Fruit fly (Drosophila melanogaster): ENCODE results near the gene CG31789.
A peak's percentile ranks its signal among the peaks of the same experiment; 100 is the strongest.

CG31789 gene

DNA sequence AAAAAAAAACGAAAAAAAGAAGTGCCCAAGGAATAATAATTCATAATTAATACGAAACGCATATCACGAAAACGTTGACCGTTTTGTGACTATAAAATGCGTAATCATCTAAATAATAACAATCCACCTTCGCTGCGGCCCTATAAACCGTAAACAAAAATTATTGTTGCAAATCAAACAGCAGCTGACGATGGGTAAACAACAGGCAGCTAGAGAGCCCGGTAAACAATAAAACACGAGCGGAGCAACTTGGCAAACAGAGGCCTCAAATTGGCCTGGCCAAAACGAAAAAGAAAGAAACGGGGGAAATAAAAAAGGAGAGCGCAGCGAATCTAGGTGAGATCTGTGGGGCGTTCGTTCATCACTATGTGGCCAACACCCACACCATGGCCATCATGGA, 38.2 kb upstream of the CG31789 start (continued):
- TF ChIP-seq CG8359 (GFP tag; optimal IDR thresholded peaks at IDR 0.05; ENCODE audit: borderline replicate concordance) (no peak), wek (GFP tag; optimal IDR thresholded peaks at IDR 0.05) (peak; percentile 51), CG11504 (tag; optimal IDR thresholded peaks at IDR 0.05) (peak; percentile 5), nerfin-2 (GFP tag; IDR thresholded peaks at IDR 0.05; ENCODE audit: partially characterized antibody) (no peak), CG4617 (GFP tag; optimal IDR thresholded peaks at IDR 0.05; ENCODE audit: borderline replicate concordance) (no peak), CG12236 (GFP tag; optimal IDR thresholded peaks at IDR 0.05) (peak; percentile 28), phol (tag; optimal IDR thresholded peaks at IDR 0.05) (no peak), pb (GFP tag; optimal IDR thresholded peaks at IDR 0.05) (no peak), aop (GFP tag; IDR thresholded peaks at IDR 0.05) (no peak), bcd (GFP tag; optimal IDR thresholded peaks at IDR 0.05) (peak; percentile 11), pzg (GFP tag; optimal IDR thresholded peaks at IDR 0.05) (no peak), kah (GFP tag; optimal IDR thresholded peaks at IDR 0.05) (no peak), Eip74EF (GFP tag; optimal IDR thresholded peaks at IDR 0.05) (no peak), Dbx (GFP tag; IDR thresholded peaks at IDR 0.05) (peak; percentile 61; the same call in 2 of the 3 replicates), caup (GFP tag; optimal IDR thresholded peaks at IDR 0.05; ENCODE audit: severe bottlenecking) (peak; percentile 69), repo (GFP tag; optimal IDR thresholded peaks at IDR 0.05) (no peak), klu (GFP tag; IDR thresholded peaks at IDR 0.05) (no peak), CG2199 (GFP tag; IDR thresholded peaks at IDR 0.05) (no peak), Hr78 (GFP tag; optimal IDR thresholded peaks at IDR 0.05) (no peak), CG31388 (GFP tag; optimal IDR thresholded peaks at IDR 0.05) (no peak), Spps (tag; optimal IDR thresholded peaks at IDR 0.05) (no peak), CG10321 (GFP tag; IDR thresholded peaks at IDR 0.05) (no peak), CG8924 (tag; optimal IDR thresholded peaks at IDR 0.05) (no peak), Blimp-1 (GFP tag; optimal IDR thresholded peaks at IDR 0.05) (no peak), CG31441 (GFP tag; IDR thresholded peaks at IDR 0.05) (no peak), trh (GFP tag; optimal IDR thresholded peaks at IDR 0.05) (peak; percentile 23), NC2α (GFP tag; optimal IDR thresholded peaks at IDR 0.05) (no peak), B-H2 (GFP tag; optimal IDR thresholded peaks at IDR 0.05) (peak; percentile 48), corto (GFP tag; optimal IDR thresholded peaks at IDR 0.05) (no peak)

dm6 chr2L:18568715-18569114, 37.0 kb upstream of the CG31789 start:
- TF ChIP-seq dati (GFP tag; IDR thresholded peaks at IDR 0.05): no peak
- no peak for TF ChIP-seq CG8924 (tag; optimal IDR thresholded peaks at IDR 0.05)
- no peak for TF ChIP-seq shn (GFP tag; optimal IDR thresholded peaks at IDR 0.05)
- peak; percentile 51 for TF ChIP-seq sd (tag; optimal IDR thresholded peaks at IDR 0.05)
- TF ChIP-seq mirr (GFP tag; optimal IDR thresholded peaks at IDR 0.05): peak; percentile 14
- no peak for TF ChIP-seq Lpt (GFP tag; optimal IDR thresholded peaks at IDR 0.05)
- no peak for TF ChIP-seq Eip74EF (GFP tag; optimal IDR thresholded peaks at IDR 0.05)
- no peak for TF ChIP-seq CG11560 (tag; IDR thresholded peaks at IDR 0.05)
- TF ChIP-seq cg (GFP tag; optimal IDR thresholded peaks at IDR 0.05): no peak
- TF ChIP-seq chm (GFP tag; IDR thresholded peaks at IDR 0.05): no peak
- TF ChIP-seq CG13624 (GFP tag; optimal IDR thresholded peaks at IDR 0.05): no peak
- no peak for TF ChIP-seq dm (GFP tag; optimal IDR thresholded peaks at IDR 0.05)
- peak; percentile 10 for TF ChIP-seq sug (tag; optimal IDR thresholded peaks at IDR 0.05)
- no peak for TF ChIP-seq az2 (GFP tag; optimal IDR thresholded peaks at IDR 0.05)
- no peak for TF ChIP-seq CG9876 (GFP tag; optimal IDR thresholded peaks at IDR 0.05)
- peak; percentile 16 for TF ChIP-seq Med (GFP tag)
- no peak for TF ChIP-seq tup (GFP tag; optimal IDR thresholded peaks at IDR 0.05)
- TF ChIP-seq exex (tag; optimal IDR thresholded peaks at IDR 0.05): peak; percentile 24
- no peak for TF ChIP-seq Dbx (GFP tag; IDR thresholded peaks at IDR 0.05)
- TF ChIP-seq croc (GFP tag; conservative IDR thresholded peaks at IDR 0.05): no peak
- TF ChIP-seq dmrt11E (tag; optimal IDR thresholded peaks at IDR 0.05): no peak
- TF ChIP-seq CG3847 (GFP tag; IDR thresholded peaks at IDR 0.05): no peak
- TF ChIP-seq CG15011 (GFP tag; optimal IDR thresholded peaks at IDR 0.05): no peak
- no peak for TF ChIP-seq CG17385 (GFP tag; optimal IDR thresholded peaks at IDR 0.05)
- TF ChIP-seq CG7357 (GFP tag; IDR thresholded peaks at IDR 0.05): no peak
- TF ChIP-seq dimm (GFP tag; IDR thresholded peaks at IDR 0.05): no peak
